Worm (Caenorhabditis elegans): ENCODE measurements around the gene rif-1.1.

ce11 chrIV:17471870-17472459, 10.9 kb upstream of the rif-1.1 start, which contains the start of gene epic-1:
- TF ChIP-seq tab-1 (GFP tag; IDR thresholded peaks at IDR 0.05) (no peak), med-1 (GFP tag; optimal IDR thresholded peaks at IDR 0.05; ENCODE audit: insufficient read depth) (no peak), ztf-29 (GFP tag; IDR thresholded peaks at IDR 0.05) (no peak), klf-2 (GFP tag; conservative IDR thresholded peaks at IDR 0.05) (no peak), ref-1 (GFP tag; conservative IDR thresholded peaks at IDR 0.05) (no peak)

All from whole organism, midembryonic.